Fruit fly (Drosophila melanogaster) whole organism, embryonic: ENCODE measurements around the gene CG1979.

Experiments used
- ATbp ChIP-seq: fragments of 200-800 bp; sonication (Bioruptor generic); optimal IDR thresholded peaks from 2 replicates; lab custom pipeline; 2017; ENCODE audit warnings: missing biosample characterization, mild to moderate bottlenecking, missing genetic modification characterization, missing genetic modification reagents
- CG11085 ChIP-seq: fragments of 200-800 bp; sonication (Bioruptor generic); IDR thresholded peaks from 2 replicates; pipeline ENCODE4 v1.3.6; 2022; ENCODE audit warnings: missing biosample characterization, missing genetic modification characterization
- CG11093 ChIP-seq: fragments of 200-800 bp; sonication (Bioruptor generic); IDR thresholded peaks from 3 replicates; pipeline ENCODE4 v1.3.6; 2022; ENCODE audit warnings: missing biosample characterization, missing genetic modification characterization
- CG11247 ChIP-seq: fragments of 200-800 bp; sonication (Bioruptor generic); IDR thresholded peaks from 2 replicates; pipeline ENCODE4 v1.3.6; 2022; ENCODE audit warnings: missing biosample characterization, missing genetic modification characterization
- CG15011 ChIP-seq: fragments of 200-800 bp; sonication (Bioruptor generic); optimal IDR thresholded peaks from 3 replicates; lab custom pipeline; 2018; ENCODE audit warnings: missing biosample characterization, mild to moderate bottlenecking, missing genetic modification characterization
- CG15696 ChIP-seq: fragments of 200-800 bp; sonication (Bioruptor generic); optimal IDR thresholded peaks from 2 replicates; lab custom pipeline; 2019; ENCODE audit warnings: missing biosample characterization, mild to moderate bottlenecking, missing genetic modification characterization, moderate library complexity
- CG18619 ChIP-seq: fragments of 200-800 bp; sonication (Bioruptor generic); optimal IDR thresholded peaks from 3 replicates; lab custom pipeline; 2017; ENCODE audit warnings: missing biosample characterization, mild to moderate bottlenecking, missing genetic modification characterization
- CG2116 ChIP-seq: fragments of 200-800 bp; sonication (Bioruptor generic); optimal IDR thresholded peaks from 3 replicates; lab custom pipeline; 2018; ENCODE audit warnings: missing biosample characterization, mild to moderate bottlenecking, missing genetic modification characterization
- CG2678 ChIP-seq: fragments of 200-800 bp; sonication (Bioruptor generic); optimal IDR thresholded peaks from 3 replicates; lab custom pipeline; 2019; ENCODE audit warnings: missing biosample characterization, mild to moderate bottlenecking, missing genetic modification characterization, moderate library complexity
- CG30403 ChIP-seq: fragments of 200-800 bp; sonication (Bioruptor generic); optimal IDR thresholded peaks from 3 replicates; lab custom pipeline; 2016; ENCODE audit warnings: missing biosample characterization, missing genetic modification characterization
- CG32532 ChIP-seq: fragments of 200-800 bp; sonication (Bioruptor generic); IDR thresholded peaks from 2 replicates; pipeline ENCODE4 v1.3.6; 2022; ENCODE audit warnings: missing biosample characterization, missing genetic modification characterization
- CG33557 ChIP-seq: fragments of 200-800 bp; sonication (Bioruptor generic); optimal IDR thresholded peaks from 2 replicates; lab custom pipeline; 2019; ENCODE audit warnings: missing biosample characterization, mild to moderate bottlenecking, missing genetic modification characterization, moderate library complexity
- CG3407 ChIP-seq: fragments of 200-800 bp; sonication (Bioruptor generic); optimal IDR thresholded peaks from 2 replicates; lab custom pipeline; 2018; ENCODE audit warnings: missing biosample characterization, mild to moderate bottlenecking, missing genetic modification characterization
- CG4617 ChIP-seq: fragments of 200-800 bp; sonication (Bioruptor generic); optimal IDR thresholded peaks from 3 replicates; lab custom pipeline; 2016; ENCODE audit warnings: missing biosample characterization, missing genetic modification characterization, borderline replicate concordance
- CG5180 ChIP-seq: fragments of 200-800 bp; sonication (Bioruptor generic); optimal IDR thresholded peaks from 3 replicates; lab custom pipeline; 2017; ENCODE audit warnings: missing biosample characterization, missing genetic modification characterization, mild to moderate bottlenecking, moderate library complexity, missing genetic modification reagents
- CG7271 ChIP-seq: fragments of 200-800 bp; sonication (Bioruptor generic); optimal IDR thresholded peaks from 2 replicates; lab custom pipeline; 2018; ENCODE audit warnings: missing biosample characterization, mild to moderate bottlenecking, missing genetic modification characterization, moderate library complexity
- CG7372 ChIP-seq: fragments of 200-800 bp; sonication (Bioruptor generic); IDR thresholded peaks from 2 replicates; pipeline ENCODE4 v1.3.6; 2022; ENCODE audit warnings: missing biosample characterization, missing genetic modification characterization
- CG9817 ChIP-seq: fragments of 200-800 bp; sonication (Bioruptor generic); optimal IDR thresholded peaks from 2 replicates; lab custom pipeline; 2018; ENCODE audit warnings: missing biosample characterization, mild to moderate bottlenecking, missing genetic modification characterization, moderate library complexity
- Dip3 ChIP-seq: fragments of 200-800 bp; sonication (Bioruptor generic); optimal IDR thresholded peaks from 3 replicates; lab custom pipeline; 2016; ENCODE audit warnings: missing biosample characterization, missing genetic modification characterization
- Dll ChIP-seq: fragments of 200-800 bp; sonication (Bioruptor generic); IDR thresholded peaks from 4 replicates; pipeline ENCODE4 v1.3.6; 2022; ENCODE audit warnings: missing biosample characterization, missing genetic modification characterization; ENCODE audit not compliant: partially characterized antibody
- Eip74EF ChIP-seq, 2 experiments: fragments of 200-800 bp in 1 of 2; fragments of >200 bp in 1 of 2; sonication (Bioruptor generic) in 1 of 2; optimal IDR thresholded peaks; 2 replicates each; lab custom pipeline; 2017 to 2019; ENCODE audit warnings: missing biosample characterization in 2 of 2, missing genetic modification characterization in 2 of 2, mild to moderate bottlenecking in 1 of 2, moderate library complexity in 1 of 2
- Ets97D ChIP-seq: fragments of 200-800 bp; sonication (Bioruptor generic); optimal IDR thresholded peaks from 3 replicates; lab custom pipeline; 2016; ENCODE audit warnings: missing biosample characterization, missing genetic modification characterization
- GATAe ChIP-seq: fragments of 200-800 bp; sonication (Bioruptor generic); conservative IDR thresholded peaks from 2 replicates; pipeline ENCODE4 v1.3.6; 2022; ENCODE audit warnings: missing biosample characterization, missing genetic modification characterization
- Hr51 ChIP-seq, 2 experiments: fragments of 200-800 bp; sonication (Bioruptor generic); optimal IDR thresholded peaks; 2 replicates in 1 of 2; 3 replicates in 1 of 2; lab custom pipeline; 2016 to 2018; ENCODE audit warnings: missing biosample characterization in 2 of 2, missing genetic modification characterization in 2 of 2, mild to moderate bottlenecking in 1 of 2, moderate library complexity in 1 of 2
- Med ChIP-seq: fragments of 200-800 bp; sonication (Bioruptor generic); peaks from one replicate; lab custom pipeline; 2016; ENCODE audit warnings: missing biosample characterization, missing genetic modification characterization, mild to moderate bottlenecking, inconsistent platforms, moderate library complexity
- NK7.1 ChIP-seq: fragments of 200-800 bp; sonication (Bioruptor generic); optimal IDR thresholded peaks from 3 replicates; lab custom pipeline; 2016; ENCODE audit warnings: missing biosample characterization, missing genetic modification characterization
- Poxn ChIP-seq: fragments of 200-800 bp; sonication (Bioruptor generic); IDR thresholded peaks from 2 replicates; pipeline ENCODE4 v1.3.6; 2022; ENCODE audit warnings: missing biosample characterization, missing genetic modification characterization
- Ravus ChIP-seq: fragments of 200-800 bp; sonication (Bioruptor generic); IDR thresholded peaks from 2 replicates; pipeline ENCODE4 v1.3.6; 2022; ENCODE audit warnings: missing biosample characterization, missing genetic modification characterization
- TFAM ChIP-seq: fragments of 200-800 bp; sonication (Bioruptor generic); optimal IDR thresholded peaks from 2 replicates; lab custom pipeline; 2017; ENCODE audit warnings: missing biosample characterization, missing genetic modification characterization, inconsistent platforms
- ara ChIP-seq: fragments of 200-800 bp; sonication (Bioruptor generic); IDR thresholded peaks from 2 replicates; pipeline ENCODE4 v1.3.6; 2022; ENCODE audit warnings: missing biosample characterization, missing genetic modification characterization
- cato ChIP-seq: fragments of 200-800 bp; sonication (Bioruptor generic); optimal IDR thresholded peaks from 2 replicates; lab custom pipeline; 2016; ENCODE audit warnings: missing biosample characterization, missing genetic modification characterization, borderline replicate concordance
- crol ChIP-seq: fragments of 200-800 bp; sonication (Bioruptor generic); IDR thresholded peaks from 2 replicates; pipeline ENCODE4 v1.3.6; 2022; ENCODE audit warnings: missing biosample characterization, missing genetic modification characterization
- esg ChIP-seq: fragments of 200-800 bp; sonication (Bioruptor generic); conservative IDR thresholded peaks from 2 replicates; pipeline ENCODE4 v1.3.6; 2022; ENCODE audit warnings: missing biosample characterization, missing genetic modification characterization
- fd3F ChIP-seq: fragments of 200-800 bp; sonication (Bioruptor generic); optimal IDR thresholded peaks from 2 replicates; lab custom pipeline; 2018; ENCODE audit warnings: missing biosample characterization, mild to moderate bottlenecking, missing genetic modification characterization, moderate library complexity
- fru ChIP-seq: fragments of >200 bp; optimal IDR thresholded peaks from 2 replicates; lab custom pipeline; 2017
- gem ChIP-seq: fragments of 200-800 bp; sonication (Bioruptor generic); optimal IDR thresholded peaks from 2 replicates; lab custom pipeline; 2019; ENCODE audit warnings: missing biosample characterization, mild to moderate bottlenecking, missing genetic modification characterization, moderate library complexity
- h ChIP-seq: fragments of >200 bp; optimal IDR thresholded peaks from 2 replicates; lab custom pipeline; 2017
- ind ChIP-seq: fragments of 200-800 bp; sonication (Bioruptor generic); optimal IDR thresholded peaks from 3 replicates; lab custom pipeline; 2016; ENCODE audit warnings: missing biosample characterization, missing genetic modification characterization
- jing ChIP-seq: fragments of 200-800 bp; sonication (Bioruptor generic); optimal IDR thresholded peaks from 2 replicates; lab custom pipeline; 2018; ENCODE audit warnings: missing biosample characterization, mild to moderate bottlenecking, missing genetic modification characterization
- lov ChIP-seq, 2 experiments: fragments of 200-800 bp in 1 of 2; fragments of >200 bp in 1 of 2; sonication (Bioruptor generic) in 1 of 2; IDR thresholded peaks in 1 of 2; optimal IDR thresholded peaks in 1 of 2; 2 replicates in 1 of 2; 3 replicates in 1 of 2; pipeline versions ENCODE4 v1.3.6 to Lab custom; 2017 to 2022; ENCODE audit warnings: missing biosample characterization in 1 of 2, missing genetic modification characterization in 1 of 2
- p53 ChIP-seq: fragments of 200-800 bp; sonication (Bioruptor generic); optimal IDR thresholded peaks from 2 replicates; lab custom pipeline; 2016; ENCODE audit warnings: missing biosample characterization, missing genetic modification characterization
- pan ChIP-seq, 4 experiments: fragments of >200 bp in 3 of 4; fragments of 200-800 bp in 1 of 4; sonication (Bioruptor generic) in 1 of 4; optimal IDR thresholded peaks in 3 of 4; IDR thresholded peaks in 1 of 4; 2 replicates each; pipeline versions ENCODE4 v1.3.6 to Lab custom; 2017 to 2022; ENCODE audit warnings: missing biosample characterization in 2 of 4, missing genetic modification characterization in 2 of 4, mixed read lengths in 1 of 4
- repo ChIP-seq: fragments of 200-800 bp; sonication (Bioruptor generic); optimal IDR thresholded peaks from 2 replicates; lab custom pipeline; 2016; ENCODE audit warnings: missing biosample characterization, missing genetic modification characterization
- rib ChIP-seq: fragments of 200-800 bp; sonication (Bioruptor generic); IDR thresholded peaks from 2 replicates; pipeline ENCODE4 v1.3.6; 2022; ENCODE audit warnings: missing biosample characterization, missing genetic modification characterization
- sob ChIP-seq: fragments of 200-800 bp; sonication (Bioruptor generic); IDR thresholded peaks from 2 replicates; pipeline ENCODE4 v1.3.6; 2022; ENCODE audit warnings: missing biosample characterization, missing genetic modification characterization
- tgo ChIP-seq: fragments of 200-800 bp; sonication (Bioruptor generic); IDR thresholded peaks from 3 replicates; pipeline ENCODE4 v1.3.6; 2022; ENCODE audit warnings: missing biosample characterization, missing genetic modification characterization
- tio ChIP-seq: fragments of 200-800 bp; sonication (Bioruptor generic); optimal IDR thresholded peaks from 2 replicates; lab custom pipeline; 2017; ENCODE audit warnings: missing biosample characterization, missing genetic modification characterization, inconsistent platforms
- tna ChIP-seq: fragments of 200-800 bp; sonication (Bioruptor generic); IDR thresholded peaks from 2 replicates; pipeline ENCODE4 v1.3.6; 2022; ENCODE audit warnings: missing biosample characterization, missing genetic modification characterization; ENCODE audit not compliant: partially characterized antibody
- trh ChIP-seq: fragments of 200-800 bp; sonication (Bioruptor generic); optimal IDR thresholded peaks from 2 replicates; lab custom pipeline; 2016; ENCODE audit warnings: missing biosample characterization, missing genetic modification characterization

CG1979 gene

DNA sequence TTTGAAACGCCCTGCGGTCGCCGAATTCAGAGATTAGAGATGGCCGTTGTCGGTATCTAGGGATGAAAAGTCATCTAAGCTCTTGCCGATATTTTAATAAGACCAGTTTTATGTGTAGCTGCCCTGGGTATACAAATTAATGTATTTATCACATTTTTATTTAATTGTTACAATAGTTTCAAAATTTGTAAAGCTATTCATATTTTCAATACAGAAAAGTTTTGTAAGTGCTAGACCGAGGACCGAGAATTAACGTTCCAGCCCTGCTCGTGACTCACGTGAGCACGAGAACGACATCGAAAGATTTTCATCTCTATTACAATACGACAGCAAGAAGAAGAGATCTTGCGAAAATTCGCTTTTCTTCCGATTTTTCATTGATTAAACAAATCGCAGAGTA lies 12.7 kb downstream of the CG1979 start, which contains the start of the genes CG1105 and CG1965 (continued):
- TF ChIP-seq CG4617 (GFP tag; lab: Kevin White, UChicago): peak; percentile 97
- TF ChIP-seq Dll (GFP tag; lab: Robert Waterston, UW): peak; percentile 100
- peak; percentile 94 for TF ChIP-seq cato
- no peak for TF ChIP-seq h
- peak; percentile 90 for TF ChIP-seq fd3F (GFP tag; lab: Kevin White, UChicago)
- TF ChIP-seq trh (GFP tag; lab: Kevin White, UChicago): peak; percentile 91
- TF ChIP-seq repo (GFP tag; lab: Kevin White, UChicago): peak; percentile 80
- peak; percentile 94 for TF ChIP-seq CG9817 (tag; lab: Kevin White, UChicago)
- TF ChIP-seq CG2678 (tag; lab: Kevin White, UChicago): peak; percentile 91
- peak; percentile 85 for TF ChIP-seq CG18619 (GFP tag; lab: Kevin White, UChicago)
- TF ChIP-seq CG30403 (GFP tag; lab: Kevin White, UChicago): peak; percentile 98
- peak; percentile 90 for TF ChIP-seq CG11093 (GFP tag; lab: Robert Waterston, UW)
- TF ChIP-seq pan (optimal IDR thresholded peaks at IDR 0.05; lab: Kevin White, UChicago): no peak
- TF ChIP-seq pan (GFP tag; optimal IDR thresholded peaks at IDR 0.05 in 1 of 2, IDR thresholded peaks at IDR 0.05 in 1 of 2): peak in 1 of 2 experiments; percentile 93
- peak; percentile 65 for TF ChIP-seq GATAe (GFP tag; lab: Robert Waterston, UW)
- peak; percentile 39; the same call in 1 of the 2 replicates for TF ChIP-seq crol (GFP tag; lab: Robert Waterston, UW)
- peak; percentile 97 for TF ChIP-seq ind (GFP tag; lab: Kevin White, UChicago)
- peak; percentile 94 for TF ChIP-seq Dip3 (GFP tag; lab: Kevin White, UChicago)
- TF ChIP-seq ara: peak; percentile 90
- TF ChIP-seq sob (GFP tag; lab: Robert Waterston, UW): peak; percentile 97
- TF ChIP-seq CG5180 (GFP tag; lab: Kevin White, UChicago): no peak
- no peak for TF ChIP-seq lov (optimal IDR thresholded peaks at IDR 0.05; lab: Kevin White, UChicago)
- peak; percentile 71; the same call in 1 of the 3 replicates for TF ChIP-seq lov (GFP tag; IDR thresholded peaks at IDR 0.05; lab: Robert Waterston, UW)
- peak; percentile 96 for TF ChIP-seq gem (tag; lab: Kevin White, UChicago)
- peak; percentile 80 for TF ChIP-seq Ravus (GFP tag; lab: Robert Waterston, UW)
- TF ChIP-seq Med: peak; percentile 99
- TF ChIP-seq CG15696 (tag; lab: Kevin White, UChicago): peak; percentile 96
- peak; percentile 92 for TF ChIP-seq rib (GFP tag; lab: Robert Waterston, UW)
- peak; percentile 92 for TF ChIP-seq esg (GFP tag; lab: Robert Waterston, UW)
- peak; percentile 87 for TF ChIP-seq tna (GFP tag; lab: Robert Waterston, UW)
- TF ChIP-seq TFAM: peak; percentile 15
- peak; percentile 78 for TF ChIP-seq jing
- peak; percentile 75 for TF ChIP-seq CG3407 (GFP tag; lab: Kevin White, UChicago)
- peak; percentile 90 for TF ChIP-seq tio (GFP tag; lab: Kevin White, UChicago)
- TF ChIP-seq Eip74EF (GFP tag; optimal IDR thresholded peaks at IDR 0.05; lab: Kevin White, UChicago): peak in 1 of 2 experiments; percentile 74
- peak; percentile 86 for TF ChIP-seq CG33557
- peak; percentile 58 for TF ChIP-seq ATbp (GFP tag; lab: Kevin White, UChicago)
- TF ChIP-seq CG7372 (GFP tag; lab: Robert Waterston, UW): peak; percentile 94
- peak; percentile 82 for TF ChIP-seq p53 (GFP tag; lab: Kevin White, UChicago)
- peak; percentile 93 for TF ChIP-seq Ets97D
- peak; percentile 93 for TF ChIP-seq tgo
- TF ChIP-seq CG11247: peak; percentile 93
- TF ChIP-seq Poxn: peak; percentile 81
- TF ChIP-seq CG15011: peak; percentile 70
- peak; percentile 87 for TF ChIP-seq CG7271 (tag; lab: Kevin White, UChicago)
- peak; percentile 88 for TF ChIP-seq CG2116 (GFP tag; lab: Kevin White, UChicago)
- peak; percentile 94 to 96 for TF ChIP-seq Hr51 (GFP tag; optimal IDR thresholded peaks at IDR 0.05; lab: Kevin White, UChicago)
- TF ChIP-seq CG11085 (GFP tag; lab: Robert Waterston, UW): peak; percentile 91
- peak; percentile 77 for TF ChIP-seq NK7.1 (GFP tag; lab: Kevin White, UChicago)
- TF ChIP-seq CG32532: peak; percentile 96
- TF ChIP-seq fru: no peak
